Fruit fly (Drosophila melanogaster) whole organism, adult: Measurements from ENCODE around the gene CG17781.

Experiments
- CG12768 ChIP-seq: fragments of 200-800 bp; sonication (Bioruptor generic); optimal IDR thresholded peaks from 2 replicates; lab custom pipeline; 2017; ENCODE audit warnings: missing biosample characterization, missing genetic modification characterization, mild to moderate bottlenecking, moderate library complexity, missing genetic modification reagents
- CG14711 ChIP-seq: fragments of 200-800 bp; sonication (Bioruptor generic); optimal IDR thresholded peaks from 2 replicates; lab custom pipeline; 2018; ENCODE audit warnings: missing biosample characterization, mild to moderate bottlenecking, missing genetic modification characterization, moderate library complexity
- CG5204 ChIP-seq: fragments of 200-800 bp; sonication (Bioruptor generic); optimal IDR thresholded peaks from 2 replicates; lab custom pipeline; 2016; ENCODE audit warnings: missing biosample characterization, missing genetic modification characterization
- CG7045 ChIP-seq: fragments of 200-800 bp; sonication (Bioruptor generic); optimal IDR thresholded peaks from 2 replicates; lab custom pipeline; 2017; ENCODE audit warnings: missing biosample characterization, mild to moderate bottlenecking, missing genetic modification characterization
- Clk ChIP-seq: fragments of 200-800 bp; sonication (Bioruptor generic); optimal IDR thresholded peaks from 2 replicates; lab custom pipeline; 2017; ENCODE audit warnings: missing biosample characterization, missing genetic modification characterization
- Mnt ChIP-seq: fragments of 200-800 bp; sonication (Bioruptor generic); optimal IDR thresholded peaks from 2 replicates; lab custom pipeline; 2016; ENCODE audit warnings: missing biosample characterization, mild to moderate bottlenecking, missing genetic modification characterization
- bab1 ChIP-seq: fragments of 200-800 bp; sonication (Bioruptor generic); optimal IDR thresholded peaks from 3 replicates; lab custom pipeline; 2019; ENCODE audit warnings: missing biosample characterization, mild to moderate bottlenecking, missing genetic modification characterization, moderate library complexity
- cic ChIP-seq: fragments of 200-800 bp; sonication (Bioruptor generic); optimal IDR thresholded peaks from 2 replicates; lab custom pipeline; 2017; ENCODE audit warnings: missing biosample characterization, mild to moderate bottlenecking, missing genetic modification characterization, moderate library complexity
- cnc ChIP-seq, 2 experiments: fragments of >200 bp; optimal IDR thresholded peaks; 2 replicates each; lab custom pipeline; 2017
- kay ChIP-seq: fragments of 200-800 bp; sonication (Bioruptor generic); peaks from one replicate; lab custom pipeline; 2016; ENCODE audit warnings: missing biosample characterization, missing genetic modification characterization, borderline replicate concordance
- ovo ChIP-seq: fragments of 200-800 bp; sonication (Bioruptor generic); optimal IDR thresholded peaks from 2 replicates; lab custom pipeline; 2016; ENCODE audit warnings: missing biosample characterization, missing genetic modification characterization
- pad ChIP-seq: fragments of 200-800 bp; sonication (Bioruptor generic); optimal IDR thresholded peaks from 3 replicates; lab custom pipeline; 2017; ENCODE audit warnings: missing biosample characterization, missing genetic modification characterization, mild to moderate bottlenecking, moderate library complexity, missing genetic modification reagents
- tj ChIP-seq: fragments of 200-800 bp; sonication (Bioruptor generic); optimal IDR thresholded peaks from 3 replicates; lab custom pipeline; 2017; ENCODE audit warnings: missing biosample characterization, mild to moderate bottlenecking, missing genetic modification characterization, moderate library complexity
- toe ChIP-seq: fragments of 200-800 bp; sonication (Bioruptor generic); optimal IDR thresholded peaks from 2 replicates; lab custom pipeline; 2016; ENCODE audit warnings: missing biosample characterization, missing genetic modification characterization

dm6 chr3R:24333182-24333808, 42.2 kb downstream of the CG17781 start, which contains the start of the genes Rrp5 and Dis3:
- TF ChIP-seq CG12768 (no peak), pad (peak; percentile 11), cic (peak; percentile 30), tj (no peak), toe (no peak), Clk (GFP tag; lab: Kevin White, UChicago) (no peak), cnc (optimal IDR thresholded peaks at IDR 0.05; lab: Kevin White, UChicago) (no peak), ovo (peak; percentile 16), Mnt (GFP tag; lab: Kevin White, UChicago) (peak; percentile 99), CG14711 (tag; lab: Kevin White, UChicago) (no peak), CG5204 (no peak), CG7045 (GFP tag; lab: Kevin White, UChicago) (no peak), kay (no peak), bab1 (GFP tag; lab: Kevin White, UChicago) (peak; percentile 4)
